Worm (Caenorhabditis elegans): ENCODE data around the gene srh-159.

The srh-159 gene

DNA sequence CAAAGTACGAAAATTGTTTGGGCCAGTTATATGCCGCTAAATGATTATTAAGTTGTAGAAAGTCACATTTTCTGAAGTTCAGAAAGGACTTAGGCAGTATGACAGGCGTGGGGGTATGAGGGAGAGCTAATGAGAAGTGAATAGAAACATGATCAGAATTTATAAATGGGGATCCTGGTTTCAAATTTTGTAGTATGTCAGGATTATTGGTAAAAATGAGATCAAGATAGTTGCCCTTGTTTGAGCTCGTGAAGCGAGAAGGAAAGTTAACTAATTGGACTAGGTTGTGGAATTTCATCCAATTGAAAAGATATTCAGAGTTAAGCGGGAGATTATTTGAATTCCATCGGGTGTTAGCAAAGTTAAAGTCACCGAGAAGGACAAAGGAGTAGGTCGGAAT, 50.3 kb downstream of the srh-159 start (continued):
- no peak for TF ChIP-seq ceh-58 (GFP tag; IDR thresholded peaks at IDR 0.05)

Data from whole organism, young adult.